Worm (Caenorhabditis elegans): Measurements from ENCODE around the gene nhr-31.

DNA sequence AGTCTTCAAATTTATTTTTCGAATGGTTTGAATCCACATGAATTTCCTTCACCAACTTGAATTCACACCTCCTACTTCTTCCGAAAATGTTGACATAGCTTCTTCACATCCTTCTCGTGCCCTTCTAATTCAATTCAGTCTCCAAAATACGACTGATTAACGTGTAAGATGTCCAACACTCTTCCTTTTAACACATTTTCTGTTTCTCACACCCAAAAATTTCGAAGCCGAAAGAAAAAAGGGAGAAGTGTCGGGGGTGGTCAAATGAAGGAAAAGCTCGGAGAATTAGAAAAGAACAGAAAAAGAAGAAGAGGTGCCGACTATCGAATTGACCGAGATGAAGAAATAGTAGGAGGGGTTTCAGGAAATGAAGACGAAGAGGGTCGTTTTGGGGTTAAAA lies 23.4 kb upstream of the nhr-31 start:
- TF ChIP-seq ama-1 (optimal IDR thresholded peaks at IDR 0.05) (no peak), ets-7 (tag; optimal IDR thresholded peaks at IDR 0.05) (no peak), F13C5.2 (tag; optimal IDR thresholded peaks at IDR 0.05) (no peak), ceh-13 (GFP tag; optimal IDR thresholded peaks at IDR 0.05) (no peak), pes-1 (GFP tag; IDR thresholded peaks at IDR 0.05) (no peak), hmg-4 (GFP tag; optimal IDR thresholded peaks at IDR 0.05) (no peak), sea-1 (GFP tag; conservative IDR thresholded peaks at IDR 0.05) (no peak), tbx-37 (GFP tag; conservative IDR thresholded peaks at IDR 0.05) (no peak), flt-1 (GFP tag; IDR thresholded peaks at IDR 0.05) (no peak), scrt-1 (GFP tag; IDR thresholded peaks at IDR 0.05) (no peak), ceh-36 (tag; optimal IDR thresholded peaks at IDR 0.05) (no peak), tbx-11 (GFP tag; IDR thresholded peaks at IDR 0.05) (no peak)
